Fruit fly (Drosophila melanogaster): ENCODE measurements around the gene CG34302.
A peak's percentile ranks its signal among the peaks of the same experiment; 100 is the strongest.

Gene CG34302

dm6 chr3R:9808946-9809545, 14.6 kb downstream of the CG34302 start, which contains the start of gene FBXO11 (continued):
- TF ChIP-seq caup (GFP tag; optimal IDR thresholded peaks at IDR 0.05; ENCODE audit: severe bottlenecking) (peak; percentile 15), stwl (tag; optimal IDR thresholded peaks at IDR 0.05) (peak; percentile 58), bbx (GFP tag; IDR thresholded peaks at IDR 0.05; ENCODE audit: partially characterized antibody) (peak; percentile 22; the same call in 1 of the 2 replicates), Six4 (GFP tag; optimal IDR thresholded peaks at IDR 0.05) (no peak), CG14710 (tag; optimal IDR thresholded peaks at IDR 0.05) (peak; percentile 36), E2f2 (GFP tag; IDR thresholded peaks at IDR 0.05) (peak; percentile 95), CG3065 (GFP tag; optimal IDR thresholded peaks at IDR 0.05) (no peak), Med (GFP tag) (peak; percentile 80), Atf-2 (GFP tag; optimal IDR thresholded peaks at IDR 0.05) (no peak), Lhr (GFP tag; optimal IDR thresholded peaks at IDR 0.05) (peak; percentile 52), CG7357 (GFP tag; IDR thresholded peaks at IDR 0.05) (no peak), HmgD (GFP tag; optimal IDR thresholded peaks at IDR 0.05) (peak; percentile 75), CG12391 (tag; optimal IDR thresholded peaks at IDR 0.05) (peak; percentile 12), CG2116 (GFP tag; optimal IDR thresholded peaks at IDR 0.05) (peak; percentile 67), CG10267 (tag; optimal IDR thresholded peaks at IDR 0.05) (peak; percentile 53), CG10321 (GFP tag; IDR thresholded peaks at IDR 0.05) (peak; percentile 98), Nf-YB (GFP tag; optimal IDR thresholded peaks at IDR 0.05) (peak; percentile 72), amos (GFP tag; IDR thresholded peaks at IDR 0.05; ENCODE audit: partially characterized antibody) (peak; percentile 36; the same call in 1 of the 2 replicates), CHES-1-like (GFP tag; optimal IDR thresholded peaks at IDR 0.05) (peak; percentile 58), salm (tag; optimal IDR thresholded peaks at IDR 0.05) (peak; percentile 10), ato (GFP tag; IDR thresholded peaks at IDR 0.05; ENCODE audit: partially characterized antibody) (0 out of 2 replicates have a peak, but pooled peaks have one; percentile 6), dimm (GFP tag; IDR thresholded peaks at IDR 0.05) (no peak), Drgx (GFP tag; IDR thresholded peaks at IDR 0.05) (peak; percentile 76), CG16813 (GFP tag; IDR thresholded peaks at IDR 0.05; ENCODE audit: partially characterized antibody) (peak; percentile 18; the same call in 1 of the 3 replicates), Ets97D (GFP tag; optimal IDR thresholded peaks at IDR 0.05) (peak; percentile 49), repo (GFP tag; optimal IDR thresholded peaks at IDR 0.05) (peak; percentile 6), CG32767 (GFP tag; IDR thresholded peaks at IDR 0.05) (no peak), Stat92E (GFP tag; optimal IDR thresholded peaks at IDR 0.05) (peak in 1 of 3 experiments; percentile 83), CG4360 (GFP tag; IDR thresholded peaks at IDR 0.05) (no peak), Nf-YC (tag; optimal IDR thresholded peaks at IDR 0.05) (peak; percentile 90), CG17385 (GFP tag; optimal IDR thresholded peaks at IDR 0.05) (peak; percentile 24), CG13287 (GFP tag; IDR thresholded peaks at IDR 0.05; ENCODE audit: partially characterized antibody) (peak; percentile 70), Sin3A (optimal IDR thresholded peaks at IDR 0.05) (peak; percentile 72), D (optimal IDR thresholded peaks at IDR 0.05) (peak; percentile 96), D (GFP tag; optimal IDR thresholded peaks at IDR 0.05) (peak; percentile 61), wor (GFP tag; IDR thresholded peaks at IDR 0.05) (no peak), Bgb (GFP tag; IDR thresholded peaks at IDR 0.05; ENCODE audit: partially characterized antibody) (peak; percentile 33; the same call in 1 of the 2 replicates), CG13624 (GFP tag; optimal IDR thresholded peaks at IDR 0.05) (peak; percentile 25), MBD-R2 (GFP tag; IDR thresholded peaks at IDR 0.05) (peak; percentile 59), Max (GFP tag; optimal IDR thresholded peaks at IDR 0.05) (peak; percentile 29), knrl (GFP tag; IDR thresholded peaks at IDR 0.05; ENCODE audit: partially characterized antibody) (peak; percentile 22; the same call in 1 of the 3 replicates), wek (GFP tag; optimal IDR thresholded peaks at IDR 0.05) (peak; percentile 23), CG7987 (GFP tag; optimal IDR thresholded peaks at IDR 0.05) (peak; percentile 12), CG8924 (tag; optimal IDR thresholded peaks at IDR 0.05) (peak; percentile 89), CG12659 (GFP tag; optimal IDR thresholded peaks at IDR 0.05) (peak; percentile 69), MESR4 (GFP tag; optimal IDR thresholded peaks at IDR 0.05) (peak; percentile 98), hkb (optimal IDR thresholded peaks at IDR 0.05) (peak; percentile 72), hkb (GFP tag; IDR thresholded peaks at IDR 0.05) (no peak)

Data from whole organism, embryonic.